Fruit fly (Drosophila melanogaster): ENCODE data around the gene Cp19.

Gene Cp19

DNA sequence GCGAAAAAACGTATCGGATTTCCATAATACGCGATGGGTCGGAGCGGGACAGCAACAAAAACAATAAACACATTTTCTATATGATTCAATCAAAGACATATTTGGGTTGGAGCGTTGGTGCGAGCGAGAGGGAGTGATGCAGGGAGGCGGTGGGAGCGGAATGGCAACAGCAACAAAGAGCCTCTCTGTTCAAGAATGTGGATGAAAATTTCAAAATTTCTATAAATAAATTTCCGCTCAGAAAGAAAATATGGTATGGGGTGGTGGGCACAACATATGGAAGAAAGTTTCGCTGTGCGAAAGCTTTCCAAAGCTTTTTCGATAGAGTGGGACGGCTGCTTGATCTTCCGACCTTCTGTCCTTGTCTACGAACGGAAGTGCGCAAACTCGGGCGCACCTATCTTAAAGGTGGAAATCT is 11.4 kb downstream of the Cp19 start (continued):
- TF ChIP-seq kni (GFP tag; optimal IDR thresholded peaks at IDR 0.05) (no peak), grau (tag; optimal IDR thresholded peaks at IDR 0.05) (peak; percentile 28), Nf-YC (tag; optimal IDR thresholded peaks at IDR 0.05) (no peak), HmgZ (tag; optimal IDR thresholded peaks at IDR 0.05) (no peak), CG1647 (GFP tag; optimal IDR thresholded peaks at IDR 0.05) (no peak), CG4328 (GFP tag; optimal IDR thresholded peaks at IDR 0.05) (peak; percentile 43), otp (GFP tag; IDR thresholded peaks at IDR 0.05) (no peak), Doc3 (GFP tag; IDR thresholded peaks at IDR 0.05; ENCODE audit: partially characterized antibody) (no peak), NFAT (GFP tag; IDR thresholded peaks at IDR 0.05) (no peak), scrt (GFP tag; optimal IDR thresholded peaks at IDR 0.05) (no peak), bowl (GFP tag; IDR thresholded peaks at IDR 0.05) (no peak), CG7987 (GFP tag; optimal IDR thresholded peaks at IDR 0.05) (peak; percentile 49), sug (tag; optimal IDR thresholded peaks at IDR 0.05) (no peak), CG13894 (tag; optimal IDR thresholded peaks at IDR 0.05) (no peak), CG8359 (GFP tag; optimal IDR thresholded peaks at IDR 0.05; ENCODE audit: borderline replicate concordance) (no peak), CG18764 (GFP tag; optimal IDR thresholded peaks at IDR 0.05) (no peak), CG8290 (GFP tag; optimal IDR thresholded peaks at IDR 0.05) (no peak), CG8290 (tag; optimal IDR thresholded peaks at IDR 0.05) (peak in 1 of 2 experiments; percentile 41), CG17612 (GFP tag; IDR thresholded peaks at IDR 0.05) (no peak), CG32772 (GFP tag; IDR thresholded peaks at IDR 0.05) (no peak), Ada2b (GFP tag; IDR thresholded peaks at IDR 0.05) (no peak), CG2712 (tag; optimal IDR thresholded peaks at IDR 0.05) (no peak), en (GFP tag; optimal IDR thresholded peaks at IDR 0.05) (no peak), Hsf (GFP tag; optimal IDR thresholded peaks at IDR 0.05) (no peak), row (GFP tag; IDR thresholded peaks at IDR 0.05) (no peak), CG3995 (GFP tag; optimal IDR thresholded peaks at IDR 0.05) (peak; percentile 2), CG4360 (GFP tag; IDR thresholded peaks at IDR 0.05) (no peak), eve (GFP tag; optimal IDR thresholded peaks at IDR 0.05) (no peak), CG2202 (tag; optimal IDR thresholded peaks at IDR 0.05) (no peak), CG30431 (GFP tag; optimal IDR thresholded peaks at IDR 0.05) (no peak), pnt (GFP tag; optimal IDR thresholded peaks at IDR 0.05) (no peak), fu2 (GFP tag; optimal IDR thresholded peaks at IDR 0.05) (no peak), NC2α (GFP tag; optimal IDR thresholded peaks at IDR 0.05) (no peak), CG15514 (GFP tag; optimal IDR thresholded peaks at IDR 0.05) (peak; percentile 13), CG10565 (GFP tag; optimal IDR thresholded peaks at IDR 0.05) (no peak), CG14050 (GFP tag; IDR thresholded peaks at IDR 0.05) (peak; percentile 39; the same call in 2 of the 3 replicates), pzg (GFP tag; optimal IDR thresholded peaks at IDR 0.05) (no peak), CG13775 (GFP tag; optimal IDR thresholded peaks at IDR 0.05) (no peak), cwo (GFP tag; optimal IDR thresholded peaks at IDR 0.05) (no peak), cad (GFP tag; optimal IDR thresholded peaks at IDR 0.05) (no peak), tio (GFP tag; optimal IDR thresholded peaks at IDR 0.05) (no peak), nmo (GFP tag; optimal IDR thresholded peaks at IDR 0.05) (peak; percentile 43), ara (GFP tag; IDR thresholded peaks at IDR 0.05) (no peak), C15 (GFP tag; IDR thresholded peaks at IDR 0.05) (no peak), CG4404 (GFP tag; IDR thresholded peaks at IDR 0.05) (no peak), ken (GFP tag; IDR thresholded peaks at IDR 0.05) (no peak), CG17568 (GFP tag; optimal IDR thresholded peaks at IDR 0.05) (no peak), CG42726 (GFP tag; IDR thresholded peaks at IDR 0.05; ENCODE audit: partially characterized antibody) (no peak), Trl (optimal IDR thresholded peaks at IDR 0.05) (no peak), Trl (GFP tag; optimal IDR thresholded peaks at IDR 0.05) (no peak), CG31224 (GFP tag; IDR thresholded peaks at IDR 0.05) (no peak), CG17912 (GFP tag; optimal IDR thresholded peaks at IDR 0.05) (peak; percentile 53), Hr78 (GFP tag; optimal IDR thresholded peaks at IDR 0.05) (peak in 1 of 2 experiments; percentile 73)
